Worm (Caenorhabditis elegans): ENCODE results near the gene pat-9.

- TF ChIP-seq him-1 (tag; optimal IDR thresholded peaks at IDR 0.05) (no peak), W03F9.2 (tag; optimal IDR thresholded peaks at IDR 0.05) (no peak), dao-5 (tag; optimal IDR thresholded peaks at IDR 0.05) (no peak)
These were observed 3.7 kb downstream of the pat-9 start, which contains the start of gene osm-1 for ce11 chrX:16540374-16540773.

All from whole organism, L4/young adult.